Worm (Caenorhabditis elegans): ENCODE results near the gene Y45F10B.9.
"Not testable (repeated sequence)": the region's sequence is repeated elsewhere in the genome, so short reads cannot be mapped to it uniquely, and the experiment has no call there.

Gene Y45F10B.9

ce11 chrIV:13591645-13592044, 6.1 kb downstream of the Y45F10B.9 start, which contains the start of gene tsp-5:
tsp-5 (minus strand) TSS chrIV:13591745.
- no peak for TF ChIP-seq ceh-16 (tag; optimal IDR thresholded peaks at IDR 0.05)
- TF ChIP-seq ztf-4 (tag; optimal IDR thresholded peaks at IDR 0.05): no peak
- TF ChIP-seq elt-1 (tag; optimal IDR thresholded peaks at IDR 0.05): no peak
- no peak for TF ChIP-seq tbx-2 (tag; optimal IDR thresholded peaks at IDR 0.05)
- TF ChIP-seq nhr-43 (tag; optimal IDR thresholded peaks at IDR 0.05; ENCODE audit: poor library complexity, severe bottlenecking): no peak
- no peak for TF ChIP-seq mml-1 (tag; optimal IDR thresholded peaks at IDR 0.05)
- no peak for TF ChIP-seq mdl-1 (tag; optimal IDR thresholded peaks at IDR 0.05)
- no peak for TF ChIP-seq nhr-28 (tag; optimal IDR thresholded peaks at IDR 0.05)
- no peak for TF ChIP-seq ama-1 (optimal IDR thresholded peaks at IDR 0.05)
- no peak for TF ChIP-seq nhr-11 (tag; optimal IDR thresholded peaks at IDR 0.05)
- TF ChIP-seq jun-1 (tag; optimal IDR thresholded peaks at IDR 0.05): no peak
- no peak for TF ChIP-seq egl-27 (tag; optimal IDR thresholded peaks at IDR 0.05)
- no peak for TF ChIP-seq fos-1 (tag; optimal IDR thresholded peaks at IDR 0.05)
- TF ChIP-seq nhr-77 (tag; optimal IDR thresholded peaks at IDR 0.05): no peak
- TF ChIP-seq hmg-11 (tag; optimal IDR thresholded peaks at IDR 0.05): no peak
- no peak for TF ChIP-seq ztf-11 (tag; optimal IDR thresholded peaks at IDR 0.05)
- TF ChIP-seq unc-39 (tag; optimal IDR thresholded peaks at IDR 0.05): no peak

- not testable (repeated sequence) for TF ChIP-seq ama-1 (optimal IDR thresholded peaks at IDR 0.05); elt-3 (tag; optimal IDR thresholded peaks at IDR 0.05); snpc-4 (tag; optimal IDR thresholded peaks at IDR 0.05)
These were observed 9.1 kb downstream of the Y45F10B.9 start, which contains the start of gene sru-9 for ce11 chrIV:13588544-13589043. sru-9 (plus strand) TSS chrIV:13588993.

- TF ChIP-seq ceh-28 (tag; optimal IDR thresholded peaks at IDR 0.05): no peak
- no peak for TF ChIP-seq zag-1 (tag; optimal IDR thresholded peaks at IDR 0.05)
- TF ChIP-seq ZK546.5 (tag; optimal IDR thresholded peaks at IDR 0.05): no peak
- no peak for TF ChIP-seq ceh-16 (tag; optimal IDR thresholded peaks at IDR 0.05)
- TF ChIP-seq pha-4 (tag; optimal IDR thresholded peaks at IDR 0.05): no peak
- TF ChIP-seq nhr-25 (tag; optimal IDR thresholded peaks at IDR 0.05): no peak
- TF ChIP-seq fkh-2 (tag; optimal IDR thresholded peaks at IDR 0.05): no peak
These were observed 10.5 kb downstream of the Y45F10B.9 start, which contains the start of gene Y45F10B.12 for ce11 chrIV:13587175-13587574. Y45F10B.12 (plus strand) TSS chrIV:13587475.

ce11 chrIV:13584646-13585045, 13.1 kb downstream of the Y45F10B.9 start, which contains the start of gene sru-11:
sru-11 (plus strand) TSS chrIV:13584946.
- TF ChIP-seq unc-39 (tag; optimal IDR thresholded peaks at IDR 0.05) (no peak), elt-1 (tag; optimal IDR thresholded peaks at IDR 0.05) (no peak), daf-12 (tag; optimal IDR thresholded peaks at IDR 0.05) (no peak), nhr-77 (tag; optimal IDR thresholded peaks at IDR 0.05) (no peak), ceh-9 (tag; optimal IDR thresholded peaks at IDR 0.05) (no peak), tbx-2 (tag; optimal IDR thresholded peaks at IDR 0.05) (no peak), lin-15B (tag; optimal IDR thresholded peaks at IDR 0.05) (no peak), nhr-43 (tag; optimal IDR thresholded peaks at IDR 0.05; ENCODE audit: poor library complexity, severe bottlenecking) (no peak), egl-5 (tag; optimal IDR thresholded peaks at IDR 0.05) (no peak), mdl-1 (tag; optimal IDR thresholded peaks at IDR 0.05) (no peak), ceh-28 (tag; optimal IDR thresholded peaks at IDR 0.05) (no peak), ceh-82 (tag; optimal IDR thresholded peaks at IDR 0.05) (no peak)

ce11 chrIV:13582909-13583308, 14.8 kb downstream of the Y45F10B.9 start, which contains the start of gene sru-12:
sru-12 (plus strand) TSS chrIV:13583209.
- no peak for TF ChIP-seq nhr-11 (tag; optimal IDR thresholded peaks at IDR 0.05)
- no peak for TF ChIP-seq fkh-2 (tag; optimal IDR thresholded peaks at IDR 0.05)
- no peak for TF ChIP-seq ceh-82 (tag; optimal IDR thresholded peaks at IDR 0.05)
- no peak for TF ChIP-seq lsy-12 (tag; optimal IDR thresholded peaks at IDR 0.05)
- no peak for TF ChIP-seq nhr-237 (tag; optimal IDR thresholded peaks at IDR 0.05)
- no peak for TF ChIP-seq ceh-28 (tag; optimal IDR thresholded peaks at IDR 0.05)
- TF ChIP-seq lin-15B (tag; optimal IDR thresholded peaks at IDR 0.05): no peak
- TF ChIP-seq nhr-43 (tag; optimal IDR thresholded peaks at IDR 0.05; ENCODE audit: poor library complexity, severe bottlenecking): no peak
- TF ChIP-seq snpc-4 (tag; optimal IDR thresholded peaks at IDR 0.05): no peak
- TF ChIP-seq ZK546.5 (tag; optimal IDR thresholded peaks at IDR 0.05): no peak
- no peak for TF ChIP-seq ztf-11 (tag; optimal IDR thresholded peaks at IDR 0.05)
- no peak for TF ChIP-seq nhr-28 (tag; optimal IDR thresholded peaks at IDR 0.05)
- no peak for TF ChIP-seq ama-1 (optimal IDR thresholded peaks at IDR 0.05)
- no peak for TF ChIP-seq pqm-1 (tag; optimal IDR thresholded peaks at IDR 0.05)
- TF ChIP-seq fos-1 (tag; optimal IDR thresholded peaks at IDR 0.05): no peak

All from whole organism, L3 larva.